Fruit fly (Drosophila melanogaster) S2 (cell line): ENCODE results near the gene CG1103.

Experiments used
- CG8478 ChIP-seq: fragments of >200 bp; optimal IDR thresholded peaks from 2 replicates; lab custom pipeline; 2018
- CTCF ChIP-seq, 2 experiments: fragments of >200 bp; optimal IDR thresholded peaks; 2 replicates each; lab custom pipeline; 2018

DNA sequence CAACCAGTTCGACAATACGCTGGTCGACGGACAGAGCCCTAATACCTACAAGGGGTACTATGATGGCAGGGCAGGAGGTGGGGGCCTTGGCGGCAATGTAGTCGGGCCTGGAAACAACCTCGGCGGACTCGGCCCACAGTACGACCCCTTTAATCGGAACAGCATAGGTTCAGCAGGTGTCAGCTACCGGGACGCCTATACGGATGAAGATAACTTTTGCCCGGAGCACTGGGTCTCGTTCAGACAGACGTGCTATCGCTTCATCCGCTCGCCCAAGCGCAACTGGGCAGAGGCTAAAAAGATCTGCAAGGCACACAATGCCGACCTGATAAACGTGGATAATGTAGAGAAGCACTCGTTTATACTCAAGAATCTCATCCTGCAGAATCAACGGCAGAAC is 44.6 kb downstream of the CG1103 start:
- TF ChIP-seq CG8478 (lab: Kevin White, UChicago) = no peak
- no peak for TF ChIP-seq CTCF (optimal IDR thresholded peaks at IDR 0.05; lab: Kevin White, UChicago)
